Worm (Caenorhabditis elegans): ENCODE data around the gene C15H11.1.

- TF ChIP-seq nfya-1 (tag; optimal IDR thresholded peaks at IDR 0.05) (peak; percentile 44), ttx-3 (tag; optimal IDR thresholded peaks at IDR 0.05) (no peak), ceh-9 (tag; optimal IDR thresholded peaks at IDR 0.05) (no peak), K09A11.1 (tag; optimal IDR thresholded peaks at IDR 0.05; ENCODE audit: insufficient read depth) (peak; percentile 26), tbx-2 (tag; optimal IDR thresholded peaks at IDR 0.05) (peak; percentile 36), ets-4 (tag; optimal IDR thresholded peaks at IDR 0.05) (no peak), pax-1 (tag; optimal IDR thresholded peaks at IDR 0.05) (no peak), pha-2 (tag; optimal IDR thresholded peaks at IDR 0.05) (no peak), nhr-232 (tag; optimal IDR thresholded peaks at IDR 0.05) (no peak), fkh-10 (GFP tag; optimal IDR thresholded peaks at IDR 0.05) (no peak), hlh-15 (tag; optimal IDR thresholded peaks at IDR 0.05) (no peak), hlh-6 (tag; optimal IDR thresholded peaks at IDR 0.05) (no peak), dve-1 (tag; optimal IDR thresholded peaks at IDR 0.05) (no peak), ztf-16 (tag; optimal IDR thresholded peaks at IDR 0.05) (no peak)
Observed at ce11 chrV:14424958-14425492, 31.4 kb downstream of the C15H11.1 start, which contains the start of gene rrsr-1.
